Fruit fly (Drosophila melanogaster): ENCODE data around the gene CG8010.

- no peak for TF ChIP-seq CG33017 (tag; optimal IDR thresholded peaks at IDR 0.05)
- no peak for TF ChIP-seq Crg-1 (GFP tag; optimal IDR thresholded peaks at IDR 0.05)
- no peak for TF ChIP-seq CG5204 (GFP tag; optimal IDR thresholded peaks at IDR 0.05)
- no peak for TF ChIP-seq kay (GFP tag; ENCODE audit: borderline replicate concordance)
- TF ChIP-seq CG7101 (tag; optimal IDR thresholded peaks at IDR 0.05): no peak
- TF ChIP-seq pad (GFP tag; optimal IDR thresholded peaks at IDR 0.05): no peak
- TF ChIP-seq Hr96 (GFP tag; optimal IDR thresholded peaks at IDR 0.05): no peak
- TF ChIP-seq toe (GFP tag; optimal IDR thresholded peaks at IDR 0.05): no peak
- no peak for TF ChIP-seq CG11617 (GFP tag; optimal IDR thresholded peaks at IDR 0.05)
- no peak for TF ChIP-seq bab1 (GFP tag; optimal IDR thresholded peaks at IDR 0.05)
- TF ChIP-seq cnc (optimal IDR thresholded peaks at IDR 0.05): no peak
Observed at dm6 chrX:19295831-19296423, 27.2 kb upstream of the CG8010 start.

Data from whole organism, adult.